Fruit fly (Drosophila melanogaster) whole organism, wandering third instar larva: ENCODE results near the gene Irk1.

ENCODE experiments used
- CG32264 ChIP-seq: fragments of 200-800 bp; sonication (Bioruptor generic); optimal IDR thresholded peaks from 2 replicates; lab custom pipeline; 2016; ENCODE audit warnings: missing biosample characterization, missing genetic modification characterization
- CG9705 ChIP-seq: fragments of 200-800 bp; sonication (Bioruptor generic); optimal IDR thresholded peaks from 2 replicates; lab custom pipeline; 2018; ENCODE audit warnings: missing biosample characterization, mild to moderate bottlenecking, missing genetic modification characterization
- Dfd ChIP-seq: fragments of >200 bp; optimal IDR thresholded peaks from 2 replicates; lab custom pipeline; 2017; ENCODE audit warnings: missing biosample characterization, missing genetic modification characterization
- Dif ChIP-seq: fragments of 200-275, 200-300 bp; sonication (Bioruptor generic); optimal IDR thresholded peaks from 2 replicates; lab custom pipeline; 2018; ENCODE audit warnings: missing biosample characterization, missing genetic modification characterization; ENCODE audit not compliant: partially characterized antibody
- GATAd ChIP-seq: sonication (Bioruptor generic); optimal IDR thresholded peaks from 2 replicates; lab custom pipeline; 2016; ENCODE audit warnings: missing biosample characterization, missing genetic modification characterization
- HLH106 ChIP-seq: fragments of 200-800 bp; optimal IDR thresholded peaks from 3 replicates; lab custom pipeline; 2019; ENCODE audit warnings: missing biosample characterization, mild to moderate bottlenecking, missing genetic modification characterization, moderate library complexity
- Hnf4 ChIP-seq: fragments of 200-800 bp; sonication (Bioruptor generic); optimal IDR thresholded peaks from 2 replicates; lab custom pipeline; 2016; ENCODE audit warnings: missing biosample characterization, mild to moderate bottlenecking, missing genetic modification characterization
- Hr78 ChIP-seq: fragments of >200 bp; optimal IDR thresholded peaks from 2 replicates; lab custom pipeline; 2017; ENCODE audit warnings: missing biosample characterization, missing genetic modification characterization
- Hr83 ChIP-seq: fragments of 200-300 bp; sonication (Bioruptor generic); optimal IDR thresholded peaks from 2 replicates; lab custom pipeline; 2016; ENCODE audit warnings: missing biosample characterization, mild to moderate bottlenecking, missing genetic modification characterization, moderate library complexity; ENCODE audit not compliant: poor library complexity, severe bottlenecking
- Mio ChIP-seq: sonication (Bioruptor generic); optimal IDR thresholded peaks from 2 replicates; lab custom pipeline; 2016; ENCODE audit warnings: missing biosample characterization, missing genetic modification characterization
- N ChIP-seq: fragments of >200 bp; optimal IDR thresholded peaks from 2 replicates; lab custom pipeline; 2018; ENCODE audit warnings: missing biosample characterization, missing external identifiers, missing genetic modification characterization
- OdsH ChIP-seq: fragments of 200-800 bp; sonication (Bioruptor generic); optimal IDR thresholded peaks from 2 replicates; lab custom pipeline; 2016; ENCODE audit warnings: missing biosample characterization, mild to moderate bottlenecking, missing genetic modification characterization
- Rel ChIP-seq, 2 experiments: fragments of 200-800 bp; sonication (Bioruptor generic) in 1 of 2; optimal IDR thresholded peaks; 2 replicates in 1 of 2; 3 replicates in 1 of 2; lab custom pipeline; 2016 to 2019; ENCODE audit warnings: mild to moderate bottlenecking in 2 of 2, missing biosample characterization in 2 of 2, missing genetic modification characterization in 2 of 2, moderate library complexity in 1 of 2
- Sp1 ChIP-seq: fragments of 200-800 bp; sonication (Bioruptor generic); optimal IDR thresholded peaks from 3 replicates; lab custom pipeline; 2019; ENCODE audit warnings: missing biosample characterization, mild to moderate bottlenecking, missing genetic modification characterization, moderate library complexity
- br ChIP-seq: fragments of 200-800 bp; sonication (Bioruptor generic); optimal IDR thresholded peaks from 2 replicates; lab custom pipeline; 2016; ENCODE audit warnings: missing biosample characterization, missing genetic modification characterization
- brk ChIP-seq: fragments of 200-800 bp; sonication (Bioruptor generic); optimal IDR thresholded peaks from 2 replicates; lab custom pipeline; 2016; ENCODE audit warnings: missing biosample characterization, mild to moderate bottlenecking, missing genetic modification characterization
- dl ChIP-seq, 2 experiments: fragments of 175-275, 200-275 bp in 1 of 2; fragments of 200-275 bp in 1 of 2; sonication (Bioruptor generic); optimal IDR thresholded peaks; lab custom pipeline; 2018; ENCODE audit warnings: mild to moderate bottlenecking in 2 of 2, missing biosample characterization in 2 of 2, missing genetic modification characterization in 2 of 2, moderate library complexity in 2 of 2; ENCODE audit not compliant: partially characterized antibody in 2 of 2, insufficient read depth in 1 of 2
- foxo ChIP-seq, 2 experiments: fragments of 200-800 bp; sonication (Bioruptor generic); optimal IDR thresholded peaks; 2 replicates in 1 of 2; 3 replicates in 1 of 2; lab custom pipeline; 2016 to 2017; ENCODE audit warnings: missing biosample characterization in 2 of 2, missing genetic modification characterization in 2 of 2
- fru ChIP-seq: fragments of 200-800 bp; sonication (Bioruptor generic); optimal IDR thresholded peaks from 3 replicates; lab custom pipeline; 2016; ENCODE audit warnings: missing biosample characterization, mild to moderate bottlenecking, missing genetic modification characterization
- h ChIP-seq: fragments of 200-800 bp; sonication (Bioruptor generic); optimal IDR thresholded peaks from 3 replicates; lab custom pipeline; 2016; ENCODE audit warnings: missing biosample characterization, mild to moderate bottlenecking, missing genetic modification characterization
- pan ChIP-seq: fragments of >200 bp; optimal IDR thresholded peaks from 2 replicates; lab custom pipeline; 2017
- psq ChIP-seq: fragments of 200-800 bp; sonication (Bioruptor generic); optimal IDR thresholded peaks from 3 replicates; lab custom pipeline; 2017; ENCODE audit warnings: missing biosample characterization, mild to moderate bottlenecking, missing genetic modification characterization, moderate library complexity
- rgr ChIP-seq: fragments of 200-800 bp; sonication (Bioruptor generic); optimal IDR thresholded peaks from 3 replicates; lab custom pipeline; 2016; ENCODE audit warnings: missing biosample characterization, mild to moderate bottlenecking, missing genetic modification characterization
- sv ChIP-seq: fragments of 200-800 bp; sonication (Bioruptor generic); optimal IDR thresholded peaks from 3 replicates; lab custom pipeline; 2016; ENCODE audit warnings: missing biosample characterization, missing genetic modification characterization
- tai ChIP-seq: sonication (Bioruptor generic); optimal IDR thresholded peaks from 2 replicates; lab custom pipeline; 2016; ENCODE audit warnings: missing biosample characterization, missing genetic modification characterization
- usp ChIP-seq: fragments of >200 bp; optimal IDR thresholded peaks from 2 replicates; lab custom pipeline; 2017; ENCODE audit warnings: missing biosample characterization, missing genetic modification characterization
- woc ChIP-seq: sonication (Bioruptor generic); optimal IDR thresholded peaks from 2 replicates; lab custom pipeline; 2016; ENCODE audit warnings: missing biosample characterization, mild to moderate bottlenecking, missing genetic modification characterization

The Irk1 gene

DNA sequence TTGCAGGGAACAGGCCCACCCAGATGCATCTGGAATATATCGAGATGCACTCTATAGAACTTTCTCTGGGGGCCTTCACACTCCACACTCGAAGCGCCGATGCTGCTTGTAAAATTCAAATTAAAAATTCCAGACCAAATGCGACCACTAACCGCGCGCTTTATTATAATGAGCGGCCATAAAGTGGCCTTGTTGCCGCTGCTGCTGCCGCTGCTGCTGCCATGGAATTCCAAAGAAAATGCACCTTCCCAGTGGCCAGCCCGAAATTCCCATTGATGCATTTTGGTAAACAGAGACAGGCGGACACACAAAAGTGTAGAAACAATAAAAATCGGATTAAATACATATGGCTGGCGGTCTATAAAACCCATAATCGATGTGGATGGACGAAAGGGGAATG lies 37.9 kb upstream of the Irk1 start:
- TF ChIP-seq N (GFP tag; lab: Kevin White, UChicago) (no peak), dl (GFP tag; optimal IDR thresholded peaks at IDR 0.05; lab: Kevin White, UChicago; ENCODE audit: insufficient read depth in 1 of 2, partially characterized antibody in 2 of 2) (no peak), CG9705 (GFP tag; lab: Kevin White, UChicago) (no peak)

- TF ChIP-seq brk (no peak), Dfd (peak; percentile 29)
- TF ChIP-seq, all 38 proteins: peak for 1
Measured at dm6 chr3R:23130884-23131283, 37.2 kb upstream of the Irk1 start.

dm6 chr3R:23131341-23131884 lies 36.7 kb upstream of the Irk1 start:
- TF ChIP-seq Hr78 (GFP tag; lab: Kevin White, UChicago) (no peak), HLH106 (tag; lab: Kevin White, UChicago) (no peak), tai (GFP tag; lab: Kevin White, UChicago) (no peak), dl (GFP tag; optimal IDR thresholded peaks at IDR 0.05; lab: Kevin White, UChicago; ENCODE audit: insufficient read depth in 1 of 2, partially characterized antibody in 2 of 2) (no peak), CG32264 (GFP tag; lab: Kevin White, UChicago) (no peak), brk (no peak), fru (GFP tag; lab: Kevin White, UChicago) (no peak), h (GFP tag; lab: Kevin White, UChicago) (no peak), Dfd (no peak), pan (lab: Kevin White, UChicago) (no peak), OdsH (GFP tag; lab: Kevin White, UChicago) (no peak), Sp1 (GFP tag; lab: Kevin White, UChicago) (no peak), usp (GFP tag; lab: Kevin White, UChicago) (no peak), Hr83 (no peak)

DNA sequence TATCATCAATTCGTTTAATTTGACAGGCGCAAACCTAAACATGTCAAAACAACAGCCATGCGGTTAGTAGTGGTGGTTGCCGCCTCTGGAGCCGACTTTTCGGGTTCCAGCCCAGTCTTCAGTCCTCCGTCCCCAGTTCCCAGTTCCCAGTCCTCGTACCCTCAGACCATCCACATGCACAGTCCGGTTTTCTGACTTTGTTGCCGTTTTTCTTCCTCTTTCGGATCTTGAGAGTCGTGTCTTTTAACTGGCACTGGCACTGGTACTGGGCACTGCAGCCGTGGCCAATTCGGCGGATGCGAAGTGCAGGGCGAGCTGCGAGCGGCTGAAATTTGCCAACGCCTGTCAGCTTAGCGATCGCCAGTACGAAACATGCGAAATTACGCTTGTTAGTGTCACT lies 35.8 kb upstream of the Irk1 start:
- TF ChIP-seq Dif (GFP tag; lab: Kevin White, UChicago) (peak; percentile 42), Mio (GFP tag; lab: Kevin White, UChicago) (no peak)

DNA sequence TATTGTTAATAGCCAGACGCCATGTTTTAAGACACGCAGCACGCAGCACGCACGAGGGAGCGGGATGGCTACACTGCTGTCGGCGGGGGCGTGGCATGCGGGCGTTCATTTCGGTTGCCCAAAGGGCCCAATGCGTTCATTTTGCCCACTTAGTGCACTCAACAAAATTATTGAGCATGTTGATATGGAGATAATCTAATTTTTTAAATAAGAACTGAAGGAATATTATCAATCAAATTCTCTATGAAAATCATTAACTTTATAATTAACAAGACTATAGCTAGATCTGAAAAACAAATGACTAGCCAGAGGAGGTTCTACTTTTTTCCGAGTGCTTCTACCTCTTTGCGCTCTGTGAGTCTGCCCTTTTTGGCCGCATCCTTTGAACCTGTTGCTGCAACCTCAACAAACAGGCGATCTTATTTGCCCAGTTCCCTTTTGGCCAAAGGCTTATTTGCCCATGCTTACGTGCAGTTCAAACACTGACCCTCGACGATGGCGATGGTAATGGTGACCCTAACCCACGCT lies 34.8 kb upstream of the Irk1 start:
- no peak for TF ChIP-seq Sp1 (GFP tag; lab: Kevin White, UChicago)
- no peak for TF ChIP-seq br (GFP tag; lab: Kevin White, UChicago)
- peak; percentile 8 for TF ChIP-seq Dif (GFP tag; lab: Kevin White, UChicago)
- TF ChIP-seq Rel (GFP tag; optimal IDR thresholded peaks at IDR 0.05; lab: Kevin White, UChicago): no peak
- TF ChIP-seq Rel (tag; optimal IDR thresholded peaks at IDR 0.05; lab: Kevin White, UChicago): no peak
- TF ChIP-seq HLH106 (tag; lab: Kevin White, UChicago): peak; percentile 12
- no peak for TF ChIP-seq sv (GFP tag; lab: Kevin White, UChicago)
- no peak for TF ChIP-seq psq
- peak in 1 of 2 experiments; percentile 20 for TF ChIP-seq foxo (GFP tag; optimal IDR thresholded peaks at IDR 0.05; lab: Kevin White, UChicago)
- TF ChIP-seq Mio (GFP tag; lab: Kevin White, UChicago): no peak
- TF ChIP-seq Dfd: no peak
- no peak for TF ChIP-seq woc (GFP tag; lab: Kevin White, UChicago)
- TF ChIP-seq pan (lab: Kevin White, UChicago): no peak
- TF ChIP-seq dl (GFP tag; optimal IDR thresholded peaks at IDR 0.05; lab: Kevin White, UChicago; ENCODE audit: insufficient read depth in 1 of 2, partially characterized antibody in 2 of 2): no peak
- no peak for TF ChIP-seq brk
- TF ChIP-seq Hnf4 (GFP tag; lab: Kevin White, UChicago): no peak
- no peak for TF ChIP-seq rgr (GFP tag; lab: Kevin White, UChicago)

- no peak for TF ChIP-seq GATAd
- no peak for TF ChIP-seq pan (lab: Kevin White, UChicago)
Measured at dm6 chr3R:23134690-23135089, 33.4 kb upstream of the Irk1 start.
